Fruit fly (Drosophila melanogaster) whole organism, embryonic: ENCODE results near the gene Pi3K68D.

ENCODE experiments used
- Aef1 ChIP-seq: fragments of 200-800 bp; sonication (Bioruptor generic); IDR thresholded peaks from 3 replicates; pipeline ENCODE4 v1.3.6; 2022; ENCODE audit warnings: missing biosample characterization, missing genetic modification characterization
- CG11695 ChIP-seq: fragments of 200-800 bp; sonication (Bioruptor generic); IDR thresholded peaks from 3 replicates; pipeline ENCODE4 v1.3.6; 2022; ENCODE audit warnings: missing biosample characterization, missing genetic modification characterization
- CG12155 ChIP-seq: fragments of 200-800 bp; sonication (Bioruptor generic); optimal IDR thresholded peaks from 3 replicates; lab custom pipeline; 2016; ENCODE audit warnings: missing biosample characterization, missing genetic modification characterization
- CG12219 ChIP-seq: fragments of 200-800 bp; sonication (Bioruptor generic); optimal IDR thresholded peaks from 3 replicates; lab custom pipeline; 2018; ENCODE audit warnings: missing biosample characterization, mild to moderate bottlenecking, missing genetic modification characterization
- CG1233 ChIP-seq: fragments of 200-800 bp; sonication (Bioruptor generic); optimal IDR thresholded peaks from 4 replicates; lab custom pipeline; 2018; ENCODE audit warnings: missing biosample characterization, mild to moderate bottlenecking, missing genetic modification characterization
- CG12659 ChIP-seq: fragments of 200-800 bp; sonication (Bioruptor generic); optimal IDR thresholded peaks from 3 replicates; lab custom pipeline; 2017; ENCODE audit warnings: mild to moderate bottlenecking, missing biosample characterization, missing genetic modification reagents, missing genetic modification characterization
- CG13296 ChIP-seq: fragments of 200-800 bp; sonication (Bioruptor generic); optimal IDR thresholded peaks from 3 replicates; lab custom pipeline; 2018; ENCODE audit warnings: missing biosample characterization, mild to moderate bottlenecking, missing genetic modification characterization
- CG16779 ChIP-seq: fragments of 200-800 bp; sonication (Bioruptor generic); IDR thresholded peaks from 2 replicates; pipeline ENCODE4 v1.3.6; 2022; ENCODE audit warnings: missing biosample characterization, missing genetic modification characterization
- CG17912 ChIP-seq: fragments of 200-800 bp; sonication (Bioruptor generic); optimal IDR thresholded peaks from 2 replicates; lab custom pipeline; 2018; ENCODE audit warnings: missing biosample characterization, mild to moderate bottlenecking, missing genetic modification characterization
- CG2678 ChIP-seq: fragments of 200-800 bp; sonication (Bioruptor generic); optimal IDR thresholded peaks from 3 replicates; lab custom pipeline; 2019; ENCODE audit warnings: missing biosample characterization, mild to moderate bottlenecking, missing genetic modification characterization, moderate library complexity
- CG31441 ChIP-seq: fragments of 200-800 bp; sonication (Bioruptor generic); IDR thresholded peaks from 2 replicates; pipeline ENCODE4 v1.3.6; 2022; ENCODE audit warnings: missing biosample characterization, missing genetic modification characterization
- CG3281 ChIP-seq: fragments of 200-800 bp; sonication (Bioruptor generic); optimal IDR thresholded peaks from 3 replicates; lab custom pipeline; 2017; ENCODE audit warnings: missing biosample characterization, mild to moderate bottlenecking, missing genetic modification characterization
- CG6254 ChIP-seq: fragments of 200-800 bp; sonication (Bioruptor generic); optimal IDR thresholded peaks from 3 replicates; lab custom pipeline; 2017; ENCODE audit warnings: mild to moderate bottlenecking, missing biosample characterization, missing genetic modification reagents, missing genetic modification characterization
- CG6272 ChIP-seq: fragments of 200-800 bp; sonication (Bioruptor generic); IDR thresholded peaks from 2 replicates; pipeline ENCODE4 v1.3.6; 2022; ENCODE audit warnings: missing biosample characterization, missing genetic modification characterization
- CG7786 ChIP-seq: fragments of 200-800 bp; sonication (Bioruptor generic); optimal IDR thresholded peaks from 2 replicates; lab custom pipeline; 2016; ENCODE audit warnings: missing biosample characterization, missing genetic modification characterization
- CG8388 ChIP-seq: fragments of 200-800 bp; sonication (Bioruptor generic); optimal IDR thresholded peaks from 2 replicates; lab custom pipeline; 2019; ENCODE audit warnings: missing biosample characterization, mild to moderate bottlenecking, missing genetic modification characterization, moderate library complexity
- CG9437 ChIP-seq: fragments of 200-800 bp; sonication (Bioruptor generic); optimal IDR thresholded peaks from 2 replicates; lab custom pipeline; 2018; ENCODE audit warnings: missing biosample characterization, mild to moderate bottlenecking, missing genetic modification characterization
- CoRest ChIP-seq: fragments of 200-800 bp; sonication (Bioruptor generic); optimal IDR thresholded peaks from 3 replicates; lab custom pipeline; 2018; ENCODE audit warnings: missing biosample characterization, mild to moderate bottlenecking, missing genetic modification characterization, moderate library complexity
- Dbx ChIP-seq: fragments of 200-800 bp; sonication (Bioruptor generic); IDR thresholded peaks from 3 replicates; pipeline ENCODE4 v1.3.6; 2022; ENCODE audit warnings: missing biosample characterization, missing genetic modification characterization
- Drgx ChIP-seq: fragments of 200-800 bp; sonication (Bioruptor generic); IDR thresholded peaks from 2 replicates; pipeline ENCODE4 v1.3.6; 2022; ENCODE audit warnings: missing biosample characterization, missing genetic modification characterization
- Fer2 ChIP-seq: fragments of 200-800 bp; sonication (Bioruptor generic); optimal IDR thresholded peaks from 2 replicates; lab custom pipeline; 2018; ENCODE audit warnings: missing biosample characterization, mild to moderate bottlenecking, missing genetic modification characterization, moderate library complexity
- Hand ChIP-seq: fragments of 200-800 bp; sonication (Bioruptor generic); optimal IDR thresholded peaks from 2 replicates; lab custom pipeline; 2017; ENCODE audit warnings: mild to moderate bottlenecking, missing biosample characterization, missing genetic modification reagents, missing genetic modification characterization
- Hr78 ChIP-seq, 2 experiments: fragments of 200-800 bp in 1 of 2; fragments of >200 bp in 1 of 2; sonication (Bioruptor generic) in 1 of 2; optimal IDR thresholded peaks; 2 replicates each; lab custom pipeline; 2017 to 2019; ENCODE audit warnings: missing biosample characterization in 2 of 2, missing genetic modification characterization in 2 of 2, mild to moderate bottlenecking in 1 of 2, moderate library complexity in 1 of 2
- Max ChIP-seq: fragments of 200-800 bp; sonication (Bioruptor generic); optimal IDR thresholded peaks from 2 replicates; lab custom pipeline; 2016; ENCODE audit warnings: missing biosample characterization, mild to moderate bottlenecking, missing genetic modification characterization
- Oli ChIP-seq: fragments of 200-800 bp; sonication (Bioruptor generic); optimal IDR thresholded peaks from 2 replicates; lab custom pipeline; 2018; ENCODE audit warnings: missing biosample characterization, mild to moderate bottlenecking, missing genetic modification characterization, moderate library complexity
- PHDP ChIP-seq: fragments of 200-800 bp; sonication (Bioruptor generic); optimal IDR thresholded peaks from 3 replicates; lab custom pipeline; 2018; ENCODE audit warnings: missing biosample characterization, mild to moderate bottlenecking, missing genetic modification characterization, moderate library complexity
- Six4 ChIP-seq: fragments of 200-800 bp; sonication (Bioruptor generic); optimal IDR thresholded peaks from 2 replicates; lab custom pipeline; 2016; ENCODE audit warnings: missing biosample characterization, missing genetic modification characterization
- Sox102F ChIP-seq: fragments of 200-800 bp; sonication (Bioruptor generic); optimal IDR thresholded peaks from 2 replicates; lab custom pipeline; 2018; ENCODE audit warnings: missing biosample characterization, mild to moderate bottlenecking, missing genetic modification characterization, moderate library complexity
- Trl ChIP-seq, 3 experiments: fragments of >200 bp in 2 of 3; fragments of 200-800 bp in 1 of 3; sonication (Bioruptor generic) in 1 of 3; optimal IDR thresholded peaks; 2 replicates in 1 of 3; 3 replicates in 2 of 3; lab custom pipeline; 2016 to 2017; ENCODE audit warnings: missing biosample characterization in 1 of 3, missing genetic modification characterization in 1 of 3
- Vsx1 ChIP-seq: fragments of 200-800 bp; sonication (Bioruptor generic); optimal IDR thresholded peaks from 2 replicates; lab custom pipeline; 2017; ENCODE audit warnings: missing biosample characterization, mild to moderate bottlenecking, missing genetic modification characterization, missing genetic modification reagents
- ato ChIP-seq: fragments of 200-800 bp; sonication (Bioruptor generic); IDR thresholded peaks from 2 replicates; pipeline ENCODE4 v1.3.6; 2022; ENCODE audit warnings: missing biosample characterization, missing genetic modification characterization; ENCODE audit not compliant: partially characterized antibody
- bigmax ChIP-seq: fragments of 200-800 bp; sonication (Bioruptor generic); optimal IDR thresholded peaks from 2 replicates; lab custom pipeline; 2018; ENCODE audit warnings: missing biosample characterization, mild to moderate bottlenecking, missing genetic modification characterization
- btn ChIP-seq: fragments of 200-800 bp; sonication (Bioruptor generic); optimal IDR thresholded peaks from 2 replicates; lab custom pipeline; 2016; ENCODE audit warnings: missing biosample characterization, missing genetic modification characterization
- cato ChIP-seq: fragments of 200-800 bp; sonication (Bioruptor generic); optimal IDR thresholded peaks from 2 replicates; lab custom pipeline; 2016; ENCODE audit warnings: missing biosample characterization, missing genetic modification characterization, borderline replicate concordance
- cg ChIP-seq: fragments of 200-800 bp; sonication (Bioruptor generic); optimal IDR thresholded peaks from 3 replicates; lab custom pipeline; 2019; ENCODE audit warnings: missing biosample characterization, mild to moderate bottlenecking, missing genetic modification characterization, moderate library complexity
- chinmo ChIP-seq: fragments of 200-800 bp; sonication (Bioruptor generic); IDR thresholded peaks from 4 replicates; pipeline ENCODE4 v1.3.6; 2022; ENCODE audit warnings: missing biosample characterization, missing genetic modification characterization; ENCODE audit not compliant: partially characterized antibody
- chm ChIP-seq: fragments of 200-800 bp; sonication (Bioruptor generic); IDR thresholded peaks from 2 replicates; pipeline ENCODE4 v1.3.6; 2022; ENCODE audit warnings: missing biosample characterization, missing genetic modification characterization
- disco-r ChIP-seq: fragments of 200-800 bp; sonication (Bioruptor generic); optimal IDR thresholded peaks from 2 replicates; lab custom pipeline; 2016; ENCODE audit warnings: missing biosample characterization, missing genetic modification characterization
- dpn ChIP-seq, 2 experiments: fragments of 200-800 bp; sonication (Bioruptor generic); optimal IDR thresholded peaks; 3 replicates each; lab custom pipeline; 2016; ENCODE audit warnings: missing biosample characterization in 2 of 2, missing genetic modification characterization in 2 of 2
- eve ChIP-seq, 2 experiments: fragments of >200 bp; optimal IDR thresholded peaks; 2 replicates each; lab custom pipeline; 2017; ENCODE audit warnings: missing biosample characterization in 2 of 2, missing genetic modification characterization in 2 of 2
- exex ChIP-seq: fragments of 200-800 bp; sonication (Bioruptor generic); optimal IDR thresholded peaks from 4 replicates; lab custom pipeline; 2018; ENCODE audit warnings: missing biosample characterization, mild to moderate bottlenecking, missing genetic modification characterization, moderate library complexity
- gcm ChIP-seq: fragments of 200-800 bp; sonication (Bioruptor generic); optimal IDR thresholded peaks from 2 replicates; lab custom pipeline; 2019; ENCODE audit warnings: missing biosample characterization, mild to moderate bottlenecking, missing genetic modification characterization, moderate library complexity
- grau ChIP-seq: fragments of 200-800 bp; optimal IDR thresholded peaks from 3 replicates; lab custom pipeline; 2019; ENCODE audit warnings: missing biosample characterization, mild to moderate bottlenecking, missing genetic modification characterization, moderate library complexity
- gro ChIP-seq: fragments of 200-800 bp; sonication (Bioruptor generic); optimal IDR thresholded peaks from 2 replicates; lab custom pipeline; 2016; ENCODE audit warnings: missing biosample characterization, missing genetic modification characterization
- ken ChIP-seq: fragments of 200-800 bp; sonication (Bioruptor generic); IDR thresholded peaks from 3 replicates; pipeline ENCODE4 v1.3.6; 2022; ENCODE audit warnings: missing biosample characterization, missing genetic modification characterization
- klu ChIP-seq: fragments of 200-800 bp; sonication (Bioruptor generic); IDR thresholded peaks from 2 replicates; pipeline ENCODE4 v1.3.6; 2022; ENCODE audit warnings: missing biosample characterization, missing genetic modification characterization
- mirr ChIP-seq: fragments of 200-800 bp; sonication (Bioruptor generic); optimal IDR thresholded peaks from 3 replicates; lab custom pipeline; 2018; ENCODE audit warnings: missing biosample characterization, mild to moderate bottlenecking, missing genetic modification characterization
- pita ChIP-seq: fragments of 200-800 bp; sonication (Bioruptor generic); optimal IDR thresholded peaks from 2 replicates; lab custom pipeline; 2017; ENCODE audit warnings: missing biosample characterization, mild to moderate bottlenecking, missing genetic modification characterization
- seq ChIP-seq: fragments of 200-800 bp; sonication (Bioruptor generic); IDR thresholded peaks from 2 replicates; pipeline ENCODE4 v1.3.6; 2022; ENCODE audit warnings: missing biosample characterization, missing genetic modification characterization
- tup ChIP-seq: fragments of 200-800 bp; sonication (Bioruptor generic); optimal IDR thresholded peaks from 2 replicates; lab custom pipeline; 2016; ENCODE audit warnings: missing biosample characterization, mild to moderate bottlenecking, missing genetic modification characterization, moderate library complexity
- zf30C ChIP-seq: fragments of 200-800 bp; sonication (Bioruptor generic); optimal IDR thresholded peaks from 3 replicates; lab custom pipeline; 2018; ENCODE audit warnings: missing biosample characterization, mild to moderate bottlenecking, missing genetic modification characterization

The Pi3K68D gene

DNA sequence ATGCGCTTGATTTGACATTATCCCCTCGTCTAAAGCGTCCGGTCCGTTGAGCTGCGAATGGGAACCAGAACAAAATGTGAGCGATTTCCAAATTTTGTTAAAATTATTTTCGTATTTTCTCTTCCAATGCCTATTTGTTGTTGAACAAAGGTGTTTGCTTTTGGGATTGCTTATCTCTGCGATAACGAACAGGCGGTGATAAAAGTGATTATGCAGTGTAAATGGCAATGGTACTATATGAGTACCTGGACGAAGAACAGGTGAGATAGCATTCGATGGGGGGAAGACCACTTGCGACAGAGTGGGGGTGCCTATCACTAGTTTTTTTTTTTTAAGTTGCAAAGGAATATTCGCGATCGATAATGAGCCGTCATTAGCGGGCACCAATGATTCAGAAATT is 1.6 kb downstream of the Pi3K68D start (continued):
- no peak for TF ChIP-seq ato (GFP tag; lab: Robert Waterston, UW)
- TF ChIP-seq tup (GFP tag; lab: Kevin White, UChicago), result no peak
- no peak for TF ChIP-seq bigmax
- TF ChIP-seq btn (GFP tag; lab: Kevin White, UChicago), result no peak
- TF ChIP-seq Hr78 (GFP tag; optimal IDR thresholded peaks at IDR 0.05; lab: Kevin White, UChicago), result no peak
- no peak for TF ChIP-seq chm (GFP tag; lab: Robert Waterston, UW)
- peak; percentile 87 for TF ChIP-seq exex
- no peak for TF ChIP-seq CG6272 (GFP tag; lab: Robert Waterston, UW)
- no peak for TF ChIP-seq zf30C
- no peak for TF ChIP-seq ken (GFP tag; lab: Robert Waterston, UW)
- TF ChIP-seq gro (GFP tag; lab: Kevin White, UChicago), result peak; percentile 27
- peak; percentile 86 for TF ChIP-seq mirr
- peak; percentile 23 for TF ChIP-seq CG13296 (GFP tag; lab: Kevin White, UChicago)
- no peak for TF ChIP-seq pita
- no peak for TF ChIP-seq gcm (GFP tag; lab: Kevin White, UChicago)
- peak; percentile 22 for TF ChIP-seq CG17912 (GFP tag; lab: Kevin White, UChicago)
- TF ChIP-seq CG9437 (GFP tag; lab: Kevin White, UChicago), result no peak
- TF ChIP-seq CG11695 (GFP tag; lab: Robert Waterston, UW), result no peak
- TF ChIP-seq CG2678, result no peak
- TF ChIP-seq Vsx1 (GFP tag; lab: Kevin White, UChicago), result no peak
- no peak for TF ChIP-seq grau
- TF ChIP-seq eve (GFP tag; optimal IDR thresholded peaks at IDR 0.05; lab: Kevin White, UChicago), result no peak
- TF ChIP-seq Max (GFP tag; lab: Kevin White, UChicago), result no peak
- no peak for TF ChIP-seq CG12659
- no peak for TF ChIP-seq Aef1 (GFP tag; lab: Robert Waterston, UW)

DNA sequence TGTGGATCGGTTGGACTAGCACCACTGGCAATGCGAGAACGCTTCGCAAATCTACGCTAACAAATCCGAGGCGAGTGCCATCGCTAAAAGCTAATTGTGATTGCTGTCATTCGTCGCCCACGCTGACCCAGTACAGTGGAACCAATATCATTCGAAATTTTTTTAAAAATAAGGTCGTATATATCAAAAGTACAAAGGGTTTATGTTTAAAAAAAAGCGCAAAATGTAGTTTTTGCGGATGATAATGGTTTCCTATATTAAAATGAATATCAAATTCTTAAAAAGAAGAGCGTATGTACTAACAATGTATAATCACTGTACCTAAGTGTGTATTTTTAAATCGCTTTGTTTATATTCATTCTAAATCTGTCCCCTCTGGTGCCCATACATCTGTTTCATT is 4.5 kb downstream of the Pi3K68D start:
- peak; percentile 51; the same call in 1 of the 3 replicates for TF ChIP-seq Dbx (GFP tag; lab: Robert Waterston, UW)
- no peak for TF ChIP-seq CG8388
- peak; percentile 74 for TF ChIP-seq Sox102F
- no peak for TF ChIP-seq Hand (GFP tag; lab: Kevin White, UChicago)
- peak; percentile 82 for TF ChIP-seq Drgx (GFP tag; lab: Robert Waterston, UW)
- peak; percentile 28 for TF ChIP-seq CG1233 (GFP tag; lab: Kevin White, UChicago)
- no peak for TF ChIP-seq CG16779 (GFP tag; lab: Robert Waterston, UW)
- TF ChIP-seq Trl (optimal IDR thresholded peaks at IDR 0.05; lab: Kevin White, UChicago), result no peak
- TF ChIP-seq Trl (GFP tag; optimal IDR thresholded peaks at IDR 0.05; lab: Kevin White, UChicago), result no peak
- peak in 1 of 2 experiments; percentile 23 for TF ChIP-seq dpn (GFP tag; optimal IDR thresholded peaks at IDR 0.05; lab: Kevin White, UChicago)
- no peak for TF ChIP-seq CG31441 (GFP tag; lab: Robert Waterston, UW)
- TF ChIP-seq CG6254 (GFP tag; lab: Kevin White, UChicago), result no peak
- no peak for TF ChIP-seq klu (GFP tag; lab: Robert Waterston, UW)
- no peak for TF ChIP-seq cato
- TF ChIP-seq Oli (tag; lab: Kevin White, UChicago), result peak; percentile 47
- peak; percentile 62; the same call in 1 of the 2 replicates for TF ChIP-seq seq (GFP tag; lab: Robert Waterston, UW)
- TF ChIP-seq PHDP (tag; lab: Kevin White, UChicago), result no peak
- no peak for TF ChIP-seq chinmo (GFP tag; lab: Robert Waterston, UW)
- TF ChIP-seq Fer2 (tag; lab: Kevin White, UChicago), result peak; percentile 7
- TF ChIP-seq CoRest (tag; lab: Kevin White, UChicago), result peak; percentile 59
- TF ChIP-seq disco-r, result no peak
- TF ChIP-seq cg (GFP tag; lab: Kevin White, UChicago), result no peak
- no peak for TF ChIP-seq CG7786 (GFP tag; lab: Kevin White, UChicago)
- no peak for TF ChIP-seq CG12219 (GFP tag; lab: Kevin White, UChicago)
- no peak for TF ChIP-seq Six4
- TF ChIP-seq CG3281 (GFP tag; lab: Kevin White, UChicago), result peak; percentile 32
- TF ChIP-seq CG12155 (GFP tag; lab: Kevin White, UChicago), result peak; percentile 23
